In genomic region chrX:12579506-12579999, dm6 we compare ENCODE assay signal across 1 fruit fly cellular context.
A peak's percentile ranks its signal among the peaks of the same experiment; 100 is the strongest.
TF ChIP-seq lines count a peak whose summit lies in the region.

No protein-coding gene starts in this region.

TF ChIP-seq in whole organism, embryonic, 481 proteins besides CTCF, POLR2A, EP300 and RAD21 (continued from another document and continues in another):
- TF ChIP-seq Lim3 (GFP tag; IDR thresholded peaks at IDR 0.05; lab: Robert Waterston, UW) = peak; percentile 71; the same call in 1 of the 2 replicates
- peak; percentile 87 for TF ChIP-seq CG4328 (GFP tag; optimal IDR thresholded peaks at IDR 0.05; lab: Kevin White, UChicago)
- TF ChIP-seq CG7963 (GFP tag; IDR thresholded peaks at IDR 0.05; lab: Robert Waterston, UW; ENCODE audit: partially characterized antibody) = no peak
- TF ChIP-seq disco-r (GFP tag; optimal IDR thresholded peaks at IDR 0.05; lab: Kevin White, UChicago) = peak; percentile 93
- TF ChIP-seq B-H1 (GFP tag; IDR thresholded peaks at IDR 0.05; lab: Robert Waterston, UW) = peak; percentile 89
- peak; percentile 93 for TF ChIP-seq CG34376 (GFP tag; optimal IDR thresholded peaks at IDR 0.05; lab: Kevin White, UChicago)
- peak; percentile 76; the same call in 1 of the 2 replicates for TF ChIP-seq CG10321 (GFP tag; IDR thresholded peaks at IDR 0.05; lab: Robert Waterston, UW)
- TF ChIP-seq gce (GFP tag; IDR thresholded peaks at IDR 0.05; lab: Robert Waterston, UW) = peak; percentile 87; the same call in 2 of the 3 replicates
- peak; percentile 92 for TF ChIP-seq sisA (GFP tag; IDR thresholded peaks at IDR 0.05; lab: Robert Waterston, UW)
- TF ChIP-seq Hsf (GFP tag; optimal IDR thresholded peaks at IDR 0.05; lab: Kevin White, UChicago) = peak; percentile 97
- peak; percentile 90 for TF ChIP-seq scrt (GFP tag; optimal IDR thresholded peaks at IDR 0.05; lab: Kevin White, UChicago)
- TF ChIP-seq TFAM (GFP tag; optimal IDR thresholded peaks at IDR 0.05; lab: Kevin White, UChicago) = peak; percentile 70
- TF ChIP-seq CG31224 (GFP tag; IDR thresholded peaks at IDR 0.05; lab: Robert Waterston, UW) = peak; percentile 87
- TF ChIP-seq Dll (GFP tag; IDR thresholded peaks at IDR 0.05; lab: Robert Waterston, UW; ENCODE audit: partially characterized antibody) = no peak
- peak; percentile 95 for TF ChIP-seq ATbp (GFP tag; optimal IDR thresholded peaks at IDR 0.05; lab: Kevin White, UChicago)
- peak; percentile 82; the same call in 2 of the 3 replicates for TF ChIP-seq CG11560 (tag; IDR thresholded peaks at IDR 0.05; lab: Robert Waterston, UW)
- TF ChIP-seq dm (GFP tag; optimal IDR thresholded peaks at IDR 0.05; lab: Kevin White, UChicago) = peak; percentile 87
- TF ChIP-seq p53 (GFP tag; optimal IDR thresholded peaks at IDR 0.05; lab: Kevin White, UChicago) = peak; percentile 84
- TF ChIP-seq Max (GFP tag; optimal IDR thresholded peaks at IDR 0.05; lab: Kevin White, UChicago) = peak; percentile 95
- peak; percentile 83 for TF ChIP-seq CG11085 (GFP tag; IDR thresholded peaks at IDR 0.05; lab: Robert Waterston, UW)
- peak; percentile 98 for TF ChIP-seq CG7839 (tag; optimal IDR thresholded peaks at IDR 0.05; lab: Kevin White, UChicago)
- no peak for TF ChIP-seq tna (GFP tag; IDR thresholded peaks at IDR 0.05; lab: Robert Waterston, UW; ENCODE audit: partially characterized antibody)
- TF ChIP-seq Asciz (GFP tag; optimal IDR thresholded peaks at IDR 0.05; lab: Kevin White, UChicago) = peak; percentile 96
- peak; percentile 87 for TF ChIP-seq CG1603 (tag; optimal IDR thresholded peaks at IDR 0.05; lab: Kevin White, UChicago)
- peak; percentile 92 for TF ChIP-seq CG12299 (tag; optimal IDR thresholded peaks at IDR 0.05; lab: Kevin White, UChicago)
- no peak for TF ChIP-seq Doc3 (GFP tag; IDR thresholded peaks at IDR 0.05; lab: Robert Waterston, UW; ENCODE audit: partially characterized antibody)
- peak; percentile 49 for TF ChIP-seq psq (GFP tag; optimal IDR thresholded peaks at IDR 0.05; lab: Kevin White, UChicago)
- TF ChIP-seq wdn (GFP tag; IDR thresholded peaks at IDR 0.05; lab: Robert Waterston, UW) = peak; percentile 89
- TF ChIP-seq CG8359 (GFP tag; optimal IDR thresholded peaks at IDR 0.05; lab: Kevin White, UChicago; ENCODE audit: borderline replicate concordance) = peak; percentile 84
- peak; percentile 96 for TF ChIP-seq CG10147 (GFP tag; optimal IDR thresholded peaks at IDR 0.05; lab: Kevin White, UChicago)
- peak; percentile 74 for TF ChIP-seq zen (tag; optimal IDR thresholded peaks at IDR 0.05; lab: Kevin White, UChicago)
- peak; percentile 94 for TF ChIP-seq tgo (GFP tag; IDR thresholded peaks at IDR 0.05; lab: Robert Waterston, UW)
- TF ChIP-seq Aef1 (GFP tag; IDR thresholded peaks at IDR 0.05; lab: Robert Waterston, UW) = peak; percentile 92
- peak; percentile 88 for TF ChIP-seq H2.0 (GFP tag; IDR thresholded peaks at IDR 0.05; lab: Robert Waterston, UW)
- peak; percentile 96 for TF ChIP-seq CG13424 (tag; optimal IDR thresholded peaks at IDR 0.05; lab: Kevin White, UChicago)
- TF ChIP-seq dpn (GFP tag; optimal IDR thresholded peaks at IDR 0.05; lab: Kevin White, UChicago) = peak; percentile 77 to 95
- peak; percentile 86 for TF ChIP-seq CG10267 (tag; optimal IDR thresholded peaks at IDR 0.05; lab: Kevin White, UChicago)
- peak; percentile 92 for TF ChIP-seq emc (GFP tag; optimal IDR thresholded peaks at IDR 0.05; lab: Kevin White, UChicago)
- TF ChIP-seq Bdp1 (GFP tag; optimal IDR thresholded peaks at IDR 0.05; lab: Kevin White, UChicago) = peak; percentile 87
- TF ChIP-seq CG17361 (GFP tag; IDR thresholded peaks at IDR 0.05; lab: Robert Waterston, UW) = peak; percentile 98
- no peak for TF ChIP-seq chinmo (GFP tag; IDR thresholded peaks at IDR 0.05; lab: Robert Waterston, UW; ENCODE audit: partially characterized antibody)
- TF ChIP-seq lbe (GFP tag; optimal IDR thresholded peaks at IDR 0.05; lab: Kevin White, UChicago) = peak; percentile 95
- TF ChIP-seq Camta (GFP tag; optimal IDR thresholded peaks at IDR 0.05; lab: Kevin White, UChicago) = peak; percentile 62
- TF ChIP-seq CG30431 (GFP tag; optimal IDR thresholded peaks at IDR 0.05; lab: Kevin White, UChicago) = peak; percentile 91
- TF ChIP-seq CG3726 (GFP tag; IDR thresholded peaks at IDR 0.05; lab: Robert Waterston, UW) = peak; percentile 90; the same call in 2 of the 3 replicates
- peak; percentile 95 for TF ChIP-seq CG2712 (tag; optimal IDR thresholded peaks at IDR 0.05; lab: Kevin White, UChicago)
- TF ChIP-seq chm (GFP tag; IDR thresholded peaks at IDR 0.05; lab: Robert Waterston, UW) = peak; percentile 65; the same call in 1 of the 2 replicates
- no peak for TF ChIP-seq ato (GFP tag; IDR thresholded peaks at IDR 0.05; lab: Robert Waterston, UW; ENCODE audit: partially characterized antibody)
- peak; percentile 93 for TF ChIP-seq CG17385 (GFP tag; optimal IDR thresholded peaks at IDR 0.05; lab: Kevin White, UChicago)
- TF ChIP-seq Neu2 (GFP tag; optimal IDR thresholded peaks at IDR 0.05; lab: Kevin White, UChicago; ENCODE audit: borderline replicate concordance) = peak; percentile 80
- TF ChIP-seq CG31441 (GFP tag; IDR thresholded peaks at IDR 0.05; lab: Robert Waterston, UW) = peak; percentile 98
- no peak for TF ChIP-seq Kr (GFP tag; optimal IDR thresholded peaks at IDR 0.05; lab: Kevin White, UChicago)
- peak; percentile 92 for TF ChIP-seq CG9932 (GFP tag; IDR thresholded peaks at IDR 0.05; lab: Robert Waterston, UW)
- TF ChIP-seq CG17359 (tag; optimal IDR thresholded peaks at IDR 0.05; lab: Kevin White, UChicago) = peak; percentile 97
- peak; percentile 94 for TF ChIP-seq CG4424 (GFP tag; optimal IDR thresholded peaks at IDR 0.05; lab: Kevin White, UChicago)
- TF ChIP-seq rib (GFP tag; IDR thresholded peaks at IDR 0.05; lab: Robert Waterston, UW) = peak; percentile 76; the same call in 1 of the 2 replicates
- TF ChIP-seq CG2199 (GFP tag; IDR thresholded peaks at IDR 0.05; lab: Robert Waterston, UW) = 0 out of 3 replicates have a peak, but pooled peaks have one; percentile 60
- TF ChIP-seq CG13775 (GFP tag; optimal IDR thresholded peaks at IDR 0.05; lab: Kevin White, UChicago) = peak; percentile 96
- peak; percentile 91 for TF ChIP-seq oc (tag; optimal IDR thresholded peaks at IDR 0.05; lab: Kevin White, UChicago)
- peak; percentile 97 for TF ChIP-seq CG13624 (GFP tag; optimal IDR thresholded peaks at IDR 0.05; lab: Kevin White, UChicago)
- peak; percentile 97 for TF ChIP-seq Hmr (GFP tag; optimal IDR thresholded peaks at IDR 0.05; lab: Kevin White, UChicago)
- TF ChIP-seq CG1233 (GFP tag; optimal IDR thresholded peaks at IDR 0.05; lab: Kevin White, UChicago) = peak; percentile 93
- TF ChIP-seq esg (GFP tag; conservative IDR thresholded peaks at IDR 0.05; lab: Robert Waterston, UW) = peak; percentile 95
- no peak for TF ChIP-seq Dref (GFP tag; IDR thresholded peaks at IDR 0.05; lab: Robert Waterston, UW)
- TF ChIP-seq CG2129 (GFP tag; IDR thresholded peaks at IDR 0.05; lab: Robert Waterston, UW; ENCODE audit: partially characterized antibody) = no peak
- TF ChIP-seq vvl (GFP tag; IDR thresholded peaks at IDR 0.05; lab: Robert Waterston, UW) = peak; percentile 94
- TF ChIP-seq al (GFP tag; IDR thresholded peaks at IDR 0.05; lab: Robert Waterston, UW) = peak; percentile 92
- peak; percentile 98 for TF ChIP-seq gem (tag; optimal IDR thresholded peaks at IDR 0.05; lab: Kevin White, UChicago)
- TF ChIP-seq sd (tag; optimal IDR thresholded peaks at IDR 0.05; lab: Kevin White, UChicago) = peak; percentile 75
- TF ChIP-seq Side (GFP tag; optimal IDR thresholded peaks at IDR 0.05; lab: Kevin White, UChicago) = peak; percentile 94
- TF ChIP-seq CG4360 (GFP tag; IDR thresholded peaks at IDR 0.05; lab: Robert Waterston, UW) = peak; percentile 43; the same call in 1 of the 2 replicates
- TF ChIP-seq CG10462 (GFP tag; optimal IDR thresholded peaks at IDR 0.05; lab: Kevin White, UChicago) = peak; percentile 87
- TF ChIP-seq sens (GFP tag; lab: Kevin White, UChicago) = peak; percentile 88
- TF ChIP-seq slou (GFP tag; optimal IDR thresholded peaks at IDR 0.05; lab: Kevin White, UChicago) = peak; percentile 96
- TF ChIP-seq zfh1 (GFP tag; IDR thresholded peaks at IDR 0.05; lab: Robert Waterston, UW) = peak; percentile 89
- TF ChIP-seq CG5245 (GFP tag; optimal IDR thresholded peaks at IDR 0.05; lab: Kevin White, UChicago) = peak; percentile 81
- peak; percentile 19 for TF ChIP-seq BEAF-32 (GFP tag; optimal IDR thresholded peaks at IDR 0.05; lab: Kevin White, UChicago)
- TF ChIP-seq cwo (GFP tag; optimal IDR thresholded peaks at IDR 0.05; lab: Kevin White, UChicago) = peak; percentile 94
- TF ChIP-seq HmgD (GFP tag; optimal IDR thresholded peaks at IDR 0.05; lab: Kevin White, UChicago) = peak; percentile 86
- peak; percentile 73 for TF ChIP-seq ham (GFP tag; IDR thresholded peaks at IDR 0.05; lab: Robert Waterston, UW)
- peak; percentile 5 for TF ChIP-seq pzg (GFP tag; optimal IDR thresholded peaks at IDR 0.05; lab: Kevin White, UChicago)
- TF ChIP-seq dan (GFP tag; IDR thresholded peaks at IDR 0.05; lab: Robert Waterston, UW) = no peak; the same call in 1 of the 2 replicates
- TF ChIP-seq Dip2 (GFP tag; IDR thresholded peaks at IDR 0.05; lab: Robert Waterston, UW) = no peak
- peak; percentile 62 for TF ChIP-seq Sry-δ (GFP tag; optimal IDR thresholded peaks at IDR 0.05; lab: Kevin White, UChicago)
- TF ChIP-seq YL-1 (GFP tag; optimal IDR thresholded peaks at IDR 0.05; lab: Kevin White, UChicago) = peak; percentile 85
- peak; percentile 93 for TF ChIP-seq CG11398 (GFP tag; optimal IDR thresholded peaks at IDR 0.05; lab: Kevin White, UChicago)
- peak; percentile 88 for TF ChIP-seq CG3838 (GFP tag; optimal IDR thresholded peaks at IDR 0.05; lab: Kevin White, UChicago)
- TF ChIP-seq HmgZ (tag; optimal IDR thresholded peaks at IDR 0.05; lab: Kevin White, UChicago) = peak; percentile 96
- TF ChIP-seq CG7786 (GFP tag; optimal IDR thresholded peaks at IDR 0.05; lab: Kevin White, UChicago) = peak; percentile 96
- peak; percentile 79 for TF ChIP-seq Jarid2 (GFP tag; optimal IDR thresholded peaks at IDR 0.05; lab: Kevin White, UChicago)
- TF ChIP-seq CG31388 (GFP tag; optimal IDR thresholded peaks at IDR 0.05; lab: Kevin White, UChicago) = peak; percentile 80
- TF ChIP-seq CG2120 (GFP tag; optimal IDR thresholded peaks at IDR 0.05; lab: Kevin White, UChicago) = peak; percentile 98
- TF ChIP-seq Sry-β (GFP tag; optimal IDR thresholded peaks at IDR 0.05; lab: Kevin White, UChicago) = peak; percentile 29
- TF ChIP-seq CG1602 (GFP tag; optimal IDR thresholded peaks at IDR 0.05; lab: Kevin White, UChicago) = peak; percentile 88
- TF ChIP-seq cato (GFP tag; optimal IDR thresholded peaks at IDR 0.05; lab: Kevin White, UChicago; ENCODE audit: borderline replicate concordance) = peak; percentile 79
- no peak for TF ChIP-seq CG42726 (GFP tag; IDR thresholded peaks at IDR 0.05; lab: Robert Waterston, UW; ENCODE audit: partially characterized antibody)
- peak; percentile 98 for TF ChIP-seq CG3281 (GFP tag; optimal IDR thresholded peaks at IDR 0.05; lab: Kevin White, UChicago)
- TF ChIP-seq CG4820 (GFP tag; optimal IDR thresholded peaks at IDR 0.05; lab: Kevin White, UChicago) = peak; percentile 92
- TF ChIP-seq CG13287 (GFP tag; IDR thresholded peaks at IDR 0.05; lab: Robert Waterston, UW; ENCODE audit: partially characterized antibody) = no peak
- TF ChIP-seq CG12391 (tag; optimal IDR thresholded peaks at IDR 0.05; lab: Kevin White, UChicago) = peak; percentile 95
- TF ChIP-seq br (optimal IDR thresholded peaks at IDR 0.05; lab: Kevin White, UChicago) = no peak
- peak; percentile 94 for TF ChIP-seq slbo (GFP tag; IDR thresholded peaks at IDR 0.05; lab: Robert Waterston, UW)
- no peak for TF ChIP-seq Lpt (GFP tag; optimal IDR thresholded peaks at IDR 0.05; lab: Kevin White, UChicago)
- peak; percentile 96 for TF ChIP-seq dysf (GFP tag; IDR thresholded peaks at IDR 0.05; lab: Robert Waterston, UW)
- peak; percentile 83 for TF ChIP-seq Optix (GFP tag; IDR thresholded peaks at IDR 0.05; lab: Robert Waterston, UW)
- TF ChIP-seq CG12104 (GFP tag; optimal IDR thresholded peaks at IDR 0.05; lab: Kevin White, UChicago) = peak; percentile 95
- TF ChIP-seq bsh (GFP tag; optimal IDR thresholded peaks at IDR 0.05; lab: Kevin White, UChicago) = peak; percentile 93 to 94
- peak; percentile 31 for TF ChIP-seq ash1 (GFP tag; optimal IDR thresholded peaks at IDR 0.05; lab: Kevin White, UChicago)
- peak; percentile 85 for TF ChIP-seq kah (GFP tag; optimal IDR thresholded peaks at IDR 0.05; lab: Kevin White, UChicago)
- peak; percentile 86 for TF ChIP-seq sima (GFP tag; optimal IDR thresholded peaks at IDR 0.05; lab: Kevin White, UChicago)
- TF ChIP-seq CG14050 (GFP tag; IDR thresholded peaks at IDR 0.05; lab: Robert Waterston, UW) = peak; percentile 92
- peak; percentile 94 for TF ChIP-seq Ptx1 (GFP tag; IDR thresholded peaks at IDR 0.05; lab: Robert Waterston, UW)
- TF ChIP-seq twi (tag; optimal IDR thresholded peaks at IDR 0.05; lab: Kevin White, UChicago) = peak; percentile 77
- TF ChIP-seq Poxn (GFP tag; IDR thresholded peaks at IDR 0.05; lab: Robert Waterston, UW) = peak; percentile 68; the same call in 1 of the 2 replicates
- peak; percentile 62 for TF ChIP-seq CG33557 (GFP tag; optimal IDR thresholded peaks at IDR 0.05; lab: Kevin White, UChicago)
- peak; percentile 69 for TF ChIP-seq CG4617 (GFP tag; optimal IDR thresholded peaks at IDR 0.05; lab: Kevin White, UChicago; ENCODE audit: borderline replicate concordance)
- TF ChIP-seq CG14014 (GFP tag; IDR thresholded peaks at IDR 0.05; lab: Robert Waterston, UW) = peak; percentile 95
- TF ChIP-seq CG10979 (tag; optimal IDR thresholded peaks at IDR 0.05; lab: Kevin White, UChicago) = peak; percentile 91
- TF ChIP-seq CG2678 (tag; optimal IDR thresholded peaks at IDR 0.05; lab: Kevin White, UChicago) = peak; percentile 98
- peak; percentile 85 for TF ChIP-seq C15 (GFP tag; IDR thresholded peaks at IDR 0.05; lab: Robert Waterston, UW)
- peak; percentile 93 for TF ChIP-seq schlank (tag; optimal IDR thresholded peaks at IDR 0.05; lab: Kevin White, UChicago)
- TF ChIP-seq CG16813 (GFP tag; IDR thresholded peaks at IDR 0.05; lab: Robert Waterston, UW; ENCODE audit: partially characterized antibody) = no peak
- peak; percentile 87 for TF ChIP-seq ken (GFP tag; IDR thresholded peaks at IDR 0.05; lab: Robert Waterston, UW)
- peak; percentile 93 for TF ChIP-seq Hand (GFP tag; optimal IDR thresholded peaks at IDR 0.05; lab: Kevin White, UChicago)
- peak; percentile 96 for TF ChIP-seq CG18619 (GFP tag; optimal IDR thresholded peaks at IDR 0.05; lab: Kevin White, UChicago)
- peak; percentile 87 for TF ChIP-seq Mrtf (GFP tag; IDR thresholded peaks at IDR 0.05; lab: Robert Waterston, UW)
- TF ChIP-seq nom (GFP tag; optimal IDR thresholded peaks at IDR 0.05; lab: Kevin White, UChicago) = peak; percentile 84
- TF ChIP-seq Mes4 (GFP tag; optimal IDR thresholded peaks at IDR 0.05; lab: Kevin White, UChicago) = peak; percentile 92
